Worm (Caenorhabditis elegans) whole organism, L2 larva: ENCODE results near the gene zig-11.

Experiments used
- ZK546.5 ChIP-seq: sonication (generic microtip); optimal IDR thresholded peaks from 2 replicates; lab custom pipeline; 2017; ENCODE audit warnings: missing biosample characterization, missing genetic modification characterization
- aly-2 ChIP-seq: fragments of 150-350 bp; optimal IDR thresholded peaks from 2 replicates; lab custom pipeline; 2014; ENCODE audit warnings: missing biosample characterization, missing genetic modification characterization
- egl-27 ChIP-seq: sonication (generic microtip); optimal IDR thresholded peaks from 3 replicates; lab custom pipeline; 2017; ENCODE audit warnings: missing biosample characterization, missing genetic modification reagents, missing genetic modification characterization
- elt-3 ChIP-seq: sonication (generic microtip); optimal IDR thresholded peaks from 2 replicates; lab custom pipeline; 2017; ENCODE audit warnings: missing biosample characterization, missing genetic modification characterization
- lin-11 ChIP-seq: fragments of 150-350 bp; sonication (generic microtip); optimal IDR thresholded peaks from 2 replicates; lab custom pipeline; 2014; ENCODE audit warnings: missing biosample characterization, missing genetic modification characterization, inconsistent platforms, mixed read lengths
- lin-13 ChIP-seq: fragments of 150-350 bp; optimal IDR thresholded peaks from 2 replicates; lab custom pipeline; 2014; ENCODE audit warnings: missing biosample characterization, missing genetic modification reagents, missing genetic modification characterization
- nhr-11 ChIP-seq: fragments of 150-350 bp; optimal IDR thresholded peaks from 2 replicates; lab custom pipeline; 2014; ENCODE audit warnings: missing biosample characterization, missing genetic modification characterization
- nhr-25 ChIP-seq: fragments of 150-350 bp; sonication (generic microtip); optimal IDR thresholded peaks from 3 replicates; lab custom pipeline; 2014; ENCODE audit warnings: missing biosample characterization, missing genetic modification characterization
- nhr-6 ChIP-seq: fragments of 150-350 bp; optimal IDR thresholded peaks from 2 replicates; lab custom pipeline; 2014; ENCODE audit warnings: missing biosample characterization, missing genetic modification characterization
- snpc-4 ChIP-seq: fragments of 150-350 bp; optimal IDR thresholded peaks from 2 replicates; lab custom pipeline; 2014; ENCODE audit warnings: missing biosample characterization, missing genetic modification characterization
- unc-62 ChIP-seq: fragments of 150-350 bp; optimal IDR thresholded peaks from 2 replicates; lab custom pipeline; 2014; ENCODE audit warnings: missing biosample characterization, missing genetic modification reagents, missing genetic modification characterization
- ztf-11 ChIP-seq: sonication (generic microtip); optimal IDR thresholded peaks from 2 replicates; lab custom pipeline; 2017; ENCODE audit warnings: missing biosample characterization, missing genetic modification characterization

DNA sequence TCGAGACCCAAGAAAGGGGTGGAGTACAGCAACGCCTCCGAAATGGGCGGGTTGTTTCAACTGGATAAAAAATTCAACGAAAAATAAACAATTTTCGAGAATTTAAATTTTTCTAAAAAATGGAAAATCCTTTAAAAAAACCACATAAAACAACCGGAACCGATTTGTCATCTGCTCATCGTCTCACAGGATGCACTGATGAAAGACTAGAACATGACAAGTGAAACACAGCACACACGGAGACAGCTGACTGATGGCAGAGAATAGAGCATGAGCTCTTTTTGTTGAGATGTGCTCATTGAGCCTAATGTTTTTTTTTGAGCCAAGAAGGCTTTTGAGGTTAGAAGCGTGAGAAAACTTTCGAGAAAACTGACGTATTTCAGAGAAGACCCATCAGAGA is 2.7 kb downstream of the zig-11 start:
- TF ChIP-seq aly-2 (tag; lab: Kevin White, UChicago) (no peak), snpc-4 (tag; lab: Kevin White, UChicago) (no peak), unc-62 (GFP tag; lab: Kevin White, UChicago) (no peak), nhr-11 (tag; lab: Kevin White, UChicago) (no peak), elt-3 (tag; lab: Kevin White, UChicago) (no peak), egl-27 (tag; lab: Kevin White, UChicago) (no peak), nhr-6 (tag; lab: Kevin White, UChicago) (no peak), nhr-25 (tag; lab: Kevin White, UChicago) (no peak), lin-11 (tag; lab: Kevin White, UChicago) (no peak), ZK546.5 (tag; lab: Kevin White, UChicago) (no peak), lin-13 (GFP tag; lab: Kevin White, UChicago) (no peak), ztf-11 (tag; lab: Kevin White, UChicago) (no peak)
